Fruit fly (Drosophila melanogaster) Kc167 (cell line): ENCODE measurements around the gene CG13252.

Experiments
- Myc ChIP-seq: fragments of >200 bp; optimal IDR thresholded peaks from 2 replicates; lab custom pipeline; 2017; ENCODE audit warnings: missing external identifiers
- Sin3A ChIP-seq: fragments of >200 bp; optimal IDR thresholded peaks from 2 replicates; lab custom pipeline; 2018; ENCODE audit warnings: missing external identifiers
- h ChIP-seq: fragments of >200 bp; optimal IDR thresholded peaks from 3 replicates; lab custom pipeline; 2018; ENCODE audit warnings: missing external identifiers
- insv ChIP-seq: fragments of >200 bp; optimal IDR thresholded peaks from 3 replicates; lab custom pipeline; 2018; ENCODE audit warnings: missing external identifiers
- psq ChIP-seq: fragments of >200 bp; optimal IDR thresholded peaks from 2 replicates; lab custom pipeline; 2017; ENCODE audit warnings: missing external identifiers
- ttk ChIP-seq: sonication (Bioruptor generic); optimal IDR thresholded peaks from 2 replicates; lab custom pipeline; 2017; ENCODE audit warnings: missing external identifiers

dm6 chr3L:20792693-20793092 is 62.3 kb downstream of the CG13252 start, which contains the start of gene Six4:
- TF ChIP-seq psq (lab: Kevin White, UChicago) (no peak), Myc (lab: Kevin White, UChicago) (no peak), Sin3A (lab: Kevin White, UChicago) (no peak), ttk (lab: Kevin White, UChicago) (no peak), h (lab: Kevin White, UChicago) (no peak), insv (no peak)
